Worm (Caenorhabditis elegans) whole organism, L4/young adult: ENCODE data around the gene srj-37.

Experiments used
- W03F9.2 ChIP-seq: fragments of 150-350 bp; optimal IDR thresholded peaks from 2 replicates; lab custom pipeline; 2014; ENCODE audit warnings: missing biosample characterization, missing genetic modification characterization
- dao-5 ChIP-seq: sonication (generic microtip); optimal IDR thresholded peaks from 2 replicates; lab custom pipeline; 2016; ENCODE audit warnings: missing genotype, missing genetic modification characterization, moderate library complexity, missing compliant biosample characterization
- him-1 ChIP-seq: sonication (generic microtip); optimal IDR thresholded peaks from 2 replicates; lab custom pipeline; 2016; ENCODE audit warnings: missing genotype, missing genetic modification reagents, missing genetic modification characterization, missing compliant biosample characterization

- TF ChIP-seq him-1 = no peak
- TF ChIP-seq W03F9.2 (tag; lab: Kevin White, UChicago) = no peak
- no peak for TF ChIP-seq dao-5 (tag; lab: Kevin White, UChicago)
Measured at ce11 chrV:638328-638727, at the start of gene srj-37.
